Fruit fly (Drosophila melanogaster) whole organism, prepupa: ENCODE data around the gene Mp.
A peak's percentile ranks its signal among the peaks of the same experiment; 100 is the strongest.

Experiments used
- Blimp-1 ChIP-seq: fragments of 200-800 bp; sonication (Bioruptor generic); optimal IDR thresholded peaks from 3 replicates; lab custom pipeline; 2017; ENCODE audit warnings: missing biosample characterization, missing genetic modification characterization, mild to moderate bottlenecking, moderate library complexity, missing genetic modification reagents
- CG10631 ChIP-seq: fragments of 200-800 bp; sonication (Bioruptor generic); optimal IDR thresholded peaks from 2 replicates; lab custom pipeline; 2016; ENCODE audit warnings: missing biosample characterization, missing genetic modification characterization
- CG10669 ChIP-seq: fragments of 200-800 bp; sonication (Bioruptor generic); optimal IDR thresholded peaks from 3 replicates; lab custom pipeline; 2018; ENCODE audit warnings: missing biosample characterization, mild to moderate bottlenecking, missing genetic modification characterization, moderate library complexity
- CG11762 ChIP-seq: fragments of 200-800 bp; sonication (Bioruptor generic); optimal IDR thresholded peaks from 3 replicates; lab custom pipeline; 2016; ENCODE audit warnings: missing biosample characterization, missing genetic modification characterization; ENCODE audit not compliant: insufficient read depth
- CG11902 ChIP-seq: fragments of 200-800 bp; sonication (Bioruptor generic); optimal IDR thresholded peaks from 3 replicates; lab custom pipeline; 2016; ENCODE audit warnings: missing biosample characterization, missing genetic modification characterization
- CG15336 ChIP-seq: fragments of 200-800 bp; sonication (Bioruptor generic); IDR thresholded peaks from 2 replicates; pipeline ENCODE4 v1.3.6; 2022; ENCODE audit warnings: missing biosample characterization, missing genetic modification characterization
- CG1621 ChIP-seq: fragments of 200-800 bp; sonication (Bioruptor generic); optimal IDR thresholded peaks from 3 replicates; lab custom pipeline; 2018; ENCODE audit warnings: missing biosample characterization, mild to moderate bottlenecking, missing genetic modification characterization
- CG3032 ChIP-seq: fragments of 200-800 bp; optimal IDR thresholded peaks from 2 replicates; lab custom pipeline; 2019; ENCODE audit warnings: missing biosample characterization, mild to moderate bottlenecking, missing genetic modification characterization, moderate library complexity
- CG31627 ChIP-seq: fragments of 200-800 bp; sonication (Bioruptor generic); optimal IDR thresholded peaks from 3 replicates; lab custom pipeline; 2016; ENCODE audit warnings: missing biosample characterization, missing genetic modification characterization
- CG32006 ChIP-seq: fragments of 200-800 bp; sonication (Bioruptor generic); optimal IDR thresholded peaks from 3 replicates; lab custom pipeline; 2017; ENCODE audit warnings: missing biosample characterization, mild to moderate bottlenecking, missing genetic modification characterization
- CG6163 ChIP-seq: fragments of 200-800 bp; sonication (Bioruptor generic); IDR thresholded peaks from 3 replicates; pipeline ENCODE4 v1.3.6; 2022; ENCODE audit warnings: missing biosample characterization, missing genetic modification characterization
- CG6276 ChIP-seq: fragments of 200-800 bp; sonication (Bioruptor generic); optimal IDR thresholded peaks from 2 replicates; lab custom pipeline; 2017; ENCODE audit warnings: missing biosample characterization, mild to moderate bottlenecking, missing genetic modification characterization
- CG6792 ChIP-seq: fragments of 200-800 bp; sonication (Bioruptor generic); optimal IDR thresholded peaks from 3 replicates; lab custom pipeline; 2016; ENCODE audit warnings: missing biosample characterization, missing genetic modification characterization
- CG6808 ChIP-seq: fragments of 200-800 bp; sonication (Bioruptor generic); optimal IDR thresholded peaks from 3 replicates; lab custom pipeline; 2017; ENCODE audit warnings: missing biosample characterization, missing genetic modification characterization, mild to moderate bottlenecking, moderate library complexity, missing genetic modification reagents
- CG6854 ChIP-seq: fragments of 200-800 bp; sonication (Bioruptor generic); optimal IDR thresholded peaks from 2 replicates; lab custom pipeline; 2017; ENCODE audit warnings: missing biosample characterization, mild to moderate bottlenecking, missing genetic modification characterization
- CG7368 ChIP-seq: fragments of 200-800 bp; sonication (Bioruptor generic); optimal IDR thresholded peaks from 3 replicates; lab custom pipeline; 2016; ENCODE audit warnings: missing biosample characterization, missing genetic modification characterization
- CG8119 ChIP-seq: fragments of 200-800 bp; sonication (Bioruptor generic); IDR thresholded peaks from 3 replicates; pipeline ENCODE4 v1.3.6; 2022; ENCODE audit warnings: missing biosample characterization, missing genetic modification characterization
- CG8319 ChIP-seq: fragments of 200-800 bp; sonication (Bioruptor generic); optimal IDR thresholded peaks from 3 replicates; lab custom pipeline; 2016; ENCODE audit warnings: missing biosample characterization, missing genetic modification characterization
- CG8632 ChIP-seq: fragments of 200-800 bp; sonication (Bioruptor generic); optimal IDR thresholded peaks from 3 replicates; lab custom pipeline; 2016; ENCODE audit warnings: missing biosample characterization, missing genetic modification characterization
- CG9139 ChIP-seq: fragments of 200-800 bp; sonication (Bioruptor generic); optimal IDR thresholded peaks from 3 replicates; lab custom pipeline; 2017; ENCODE audit warnings: missing biosample characterization, mild to moderate bottlenecking, missing genetic modification characterization
- Eip78C ChIP-seq: fragments of 200-800 bp; sonication (Bioruptor generic); peaks from one replicate; lab custom pipeline; 2016; ENCODE audit warnings: missing biosample characterization, missing genetic modification characterization
- Ets21C ChIP-seq: fragments of 200-800 bp; sonication (Bioruptor generic); optimal IDR thresholded peaks from 3 replicates; lab custom pipeline; 2016; ENCODE audit warnings: missing biosample characterization, missing genetic modification characterization
- Ets96B ChIP-seq: fragments of 200-800 bp; optimal IDR thresholded peaks from 2 replicates; lab custom pipeline; 2019; ENCODE audit warnings: missing biosample characterization, mild to moderate bottlenecking, missing genetic modification characterization, moderate library complexity
- Gug ChIP-seq: fragments of 200-800 bp; sonication (Bioruptor generic); IDR thresholded peaks from 2 replicates; pipeline ENCODE4 v1.3.6; 2022; ENCODE audit warnings: missing biosample characterization, missing genetic modification characterization
- Hr38 ChIP-seq: sonication (Bioruptor generic); optimal IDR thresholded peaks from 2 replicates; lab custom pipeline; 2016; ENCODE audit warnings: missing biosample characterization, missing genetic modification characterization
- Hr39 ChIP-seq: fragments of 200-800 bp; sonication (Bioruptor generic); optimal IDR thresholded peaks from 2 replicates; lab custom pipeline; 2016; ENCODE audit warnings: missing biosample characterization, missing genetic modification characterization
- Hr4 ChIP-seq: fragments of 200-800 bp; sonication (Bioruptor generic); optimal IDR thresholded peaks from 3 replicates; lab custom pipeline; 2016; ENCODE audit warnings: missing biosample characterization, missing genetic modification characterization
- Lpt ChIP-seq: fragments of 200-800 bp; sonication (Bioruptor generic); optimal IDR thresholded peaks from 3 replicates; lab custom pipeline; 2016; ENCODE audit warnings: missing biosample characterization, missing genetic modification characterization
- Met ChIP-seq: fragments of 200-800 bp; sonication (Bioruptor generic); optimal IDR thresholded peaks from 3 replicates; lab custom pipeline; 2016; ENCODE audit warnings: missing biosample characterization, missing genetic modification characterization
- Smox ChIP-seq: fragments of 200-800 bp; sonication (Bioruptor generic); optimal IDR thresholded peaks from 3 replicates; lab custom pipeline; 2016; ENCODE audit warnings: missing biosample characterization, missing genetic modification characterization
- Sox102F ChIP-seq: fragments of 200-800 bp; sonication (Bioruptor generic); optimal IDR thresholded peaks from 2 replicates; lab custom pipeline; 2016; ENCODE audit warnings: missing biosample characterization, mild to moderate bottlenecking, missing genetic modification characterization
- Sox14 ChIP-seq: fragments of 200-800 bp; sonication (Bioruptor generic); optimal IDR thresholded peaks from 3 replicates; lab custom pipeline; 2016; ENCODE audit warnings: missing biosample characterization, missing genetic modification characterization
- Sox15 ChIP-seq: fragments of 200-800 bp; sonication (Bioruptor generic); optimal IDR thresholded peaks from 3 replicates; lab custom pipeline; 2016; ENCODE audit warnings: missing biosample characterization, missing genetic modification characterization
- achi ChIP-seq: fragments of 200-800 bp; sonication (Bioruptor generic); optimal IDR thresholded peaks from 3 replicates; lab custom pipeline; 2016; ENCODE audit warnings: missing biosample characterization, missing genetic modification characterization
- cyc ChIP-seq: fragments of 200-800 bp; sonication (Bioruptor generic); optimal IDR thresholded peaks from 3 replicates; lab custom pipeline; 2016; ENCODE audit warnings: missing biosample characterization, missing genetic modification characterization
- dac ChIP-seq: fragments of 200-800 bp; sonication (Bioruptor generic); optimal IDR thresholded peaks from 2 replicates; lab custom pipeline; 2017; ENCODE audit warnings: missing biosample characterization, mild to moderate bottlenecking, missing genetic modification characterization
- dsx ChIP-seq: fragments of 200-800 bp; optimal IDR thresholded peaks from 3 replicates; lab custom pipeline; 2019; ENCODE audit warnings: missing biosample characterization, mild to moderate bottlenecking, missing genetic modification characterization, moderate library complexity; ENCODE audit not compliant: poor library complexity, severe bottlenecking
- fkh ChIP-seq: fragments of 200-800 bp; sonication (Bioruptor generic); optimal IDR thresholded peaks from 3 replicates; lab custom pipeline; 2017; ENCODE audit warnings: missing biosample characterization, mild to moderate bottlenecking, missing genetic modification characterization, moderate library complexity
- lz ChIP-seq: fragments of 200-800 bp; sonication (Bioruptor generic); optimal IDR thresholded peaks from 3 replicates; lab custom pipeline; 2016; ENCODE audit warnings: missing biosample characterization, missing genetic modification characterization
- net ChIP-seq: fragments of 200-800 bp; sonication (Bioruptor generic); optimal IDR thresholded peaks from 3 replicates; lab custom pipeline; 2016; ENCODE audit warnings: missing biosample characterization, missing genetic modification characterization
- salr ChIP-seq, 2 experiments: fragments of 200-800 bp; sonication (Bioruptor generic); optimal IDR thresholded peaks; 3 replicates each; lab custom pipeline; 2016 to 2018; ENCODE audit warnings: missing biosample characterization in 2 of 2, missing genetic modification characterization in 2 of 2, mild to moderate bottlenecking in 1 of 2
- spab ChIP-seq: fragments of 200-800 bp; sonication (Bioruptor generic); optimal IDR thresholded peaks from 2 replicates; lab custom pipeline; 2017; ENCODE audit warnings: missing biosample characterization, mild to moderate bottlenecking, missing genetic modification characterization, missing genetic modification reagents
- svp ChIP-seq: fragments of 200-800 bp; sonication (Bioruptor generic); peaks from one replicate; lab custom pipeline; 2016; ENCODE audit warnings: missing biosample characterization, missing genetic modification characterization
- topi ChIP-seq: fragments of 200-800 bp; sonication (Bioruptor generic); optimal IDR thresholded peaks from 3 replicates; lab custom pipeline; 2016; ENCODE audit warnings: missing biosample characterization, missing genetic modification characterization
- vri ChIP-seq: fragments of 200-800 bp; sonication (Bioruptor generic); optimal IDR thresholded peaks from 3 replicates; lab custom pipeline; 2016; ENCODE audit warnings: missing biosample characterization, mild to moderate bottlenecking, missing genetic modification characterization

Mp gene

dm6 chr3L:6961992-6962570, 36.6 kb upstream of the Mp start:
- TF ChIP-seq topi (GFP tag; lab: Kevin White, UChicago) (no peak), vri (GFP tag; lab: Kevin White, UChicago) (peak; percentile 80), CG6163 (GFP tag; lab: Robert Waterston, UW) (0 out of 3 replicates have a peak, but pooled peaks have one; percentile 8), Sox14 (no peak), Ets21C (GFP tag; lab: Kevin White, UChicago) (no peak), CG6276 (GFP tag; lab: Kevin White, UChicago) (no peak), CG31627 (no peak), Sox15 (no peak)

DNA sequence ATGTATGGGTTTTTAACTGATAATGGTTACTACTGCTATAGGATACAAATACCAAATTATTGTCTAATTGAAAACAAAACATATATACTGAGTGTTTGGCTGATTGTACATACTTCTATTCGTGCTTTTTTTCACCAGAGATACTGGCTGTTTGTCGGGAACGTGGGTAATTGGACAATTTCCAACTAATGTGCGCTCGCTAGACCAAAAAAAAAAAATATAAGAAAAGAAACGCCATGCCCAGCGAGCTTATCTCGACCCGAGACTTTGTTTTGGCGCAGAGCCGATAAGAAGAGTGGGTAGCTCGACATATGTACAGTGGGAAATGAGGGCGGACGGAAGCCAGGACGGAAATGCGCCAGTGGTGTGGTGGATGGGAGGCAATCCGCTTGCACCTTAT, 35.5 kb upstream of the Mp start:
- TF ChIP-seq svp (GFP tag; lab: Kevin White, UChicago) (peak; percentile 15), CG3032 (tag; lab: Kevin White, UChicago) (no peak)

- TF ChIP-seq Sox102F (GFP tag; lab: Kevin White, UChicago) (peak; percentile 73), CG6854 (GFP tag; lab: Kevin White, UChicago) (no peak), CG6792 (GFP tag; lab: Kevin White, UChicago) (peak; percentile 70), CG1621 (tag; lab: Kevin White, UChicago) (peak; percentile 77), CG6808 (GFP tag; lab: Kevin White, UChicago) (peak; percentile 82), CG10669 (GFP tag; lab: Kevin White, UChicago) (peak; percentile 86), dsx (GFP tag; lab: Kevin White, UChicago) (peak; percentile 80), CG8632 (peak; percentile 78), Blimp-1 (GFP tag; lab: Kevin White, UChicago) (no peak), net (GFP tag; lab: Kevin White, UChicago) (peak; percentile 83), Sox14 (peak; percentile 82), salr (GFP tag; optimal IDR thresholded peaks at IDR 0.05; lab: Kevin White, UChicago) (peak; percentile 65 to 67), Gug (GFP tag; lab: Robert Waterston, UW) (peak; percentile 38; the same call in 1 of the 2 replicates), CG8119 (peak; percentile 79; the same call in 2 of the 3 replicates), CG6276 (GFP tag; lab: Kevin White, UChicago) (peak; percentile 81), Ets96B (tag; lab: Kevin White, UChicago) (peak; percentile 86), CG15336 (GFP tag; lab: Robert Waterston, UW) (peak; percentile 83), CG8319 (GFP tag; lab: Kevin White, UChicago) (peak; percentile 35), Hr4 (GFP tag; lab: Kevin White, UChicago) (peak; percentile 84), fkh (GFP tag; lab: Kevin White, UChicago) (peak; percentile 58), Eip78C (GFP tag; lab: Kevin White, UChicago) (peak; percentile 97), Met (GFP tag; lab: Kevin White, UChicago) (peak; percentile 78), Hr39 (GFP tag; lab: Kevin White, UChicago) (peak; percentile 62), Smox (GFP tag; lab: Kevin White, UChicago) (peak; percentile 60), lz (GFP tag; lab: Kevin White, UChicago) (peak; percentile 41), CG11762 (GFP tag; lab: Kevin White, UChicago) (peak; percentile 63), CG10631 (GFP tag; lab: Kevin White, UChicago) (peak; percentile 80), CG6163 (GFP tag; lab: Robert Waterston, UW) (peak; percentile 69), CG9139 (GFP tag; lab: Kevin White, UChicago) (peak; percentile 22), CG11902 (GFP tag; lab: Kevin White, UChicago) (no peak), Sox15 (peak; percentile 59), cyc (peak; percentile 24), dac (GFP tag; lab: Kevin White, UChicago) (peak; percentile 66), Lpt (peak; percentile 69), Hr38 (GFP tag; lab: Kevin White, UChicago) (no peak), achi (peak; percentile 81), CG31627 (peak; percentile 61), svp (GFP tag; lab: Kevin White, UChicago) (no peak), spab (GFP tag; lab: Kevin White, UChicago) (peak; percentile 79), CG32006 (GFP tag; lab: Kevin White, UChicago) (peak; percentile 87), vri (GFP tag; lab: Kevin White, UChicago) (peak; percentile 59), CG7368 (GFP tag; lab: Kevin White, UChicago) (peak; percentile 57)
These were observed 34.7 kb upstream of the Mp start for dm6 chr3L:6963792-6964487.
